Fruit fly (Drosophila melanogaster): Measurements from ENCODE around the gene CG14324.

Gene CG14324

dm6 chr3R:17619726-17620282, 1.2 kb upstream of the CG14324 start (continued):
- TF ChIP-seq knrl (GFP tag; IDR thresholded peaks at IDR 0.05; ENCODE audit: partially characterized antibody): peak; percentile 80
- TF ChIP-seq D (optimal IDR thresholded peaks at IDR 0.05): no peak
- peak; percentile 4 for TF ChIP-seq D (GFP tag; optimal IDR thresholded peaks at IDR 0.05)
- peak; percentile 94 for TF ChIP-seq mld (GFP tag; IDR thresholded peaks at IDR 0.05; ENCODE audit: partially characterized antibody)
- TF ChIP-seq Opbp (GFP tag; IDR thresholded peaks at IDR 0.05; ENCODE audit: partially characterized antibody): peak; percentile 91
- TF ChIP-seq amos (GFP tag; IDR thresholded peaks at IDR 0.05; ENCODE audit: partially characterized antibody): peak; percentile 84
- TF ChIP-seq Doc3 (GFP tag; IDR thresholded peaks at IDR 0.05; ENCODE audit: partially characterized antibody): peak; percentile 49; the same call in 1 of the 3 replicates
- TF ChIP-seq ase (GFP tag; IDR thresholded peaks at IDR 0.05): no peak
- peak; percentile 86 for TF ChIP-seq Bgb (GFP tag; IDR thresholded peaks at IDR 0.05; ENCODE audit: partially characterized antibody)
- peak; percentile 6 for TF ChIP-seq CG15601 (tag; optimal IDR thresholded peaks at IDR 0.05)
- TF ChIP-seq nerfin-2 (GFP tag; IDR thresholded peaks at IDR 0.05; ENCODE audit: partially characterized antibody): peak; percentile 86
- peak; percentile 23 for TF ChIP-seq CG13894 (tag; optimal IDR thresholded peaks at IDR 0.05)
- TF ChIP-seq CG1024 (GFP tag; IDR thresholded peaks at IDR 0.05): no peak
- no peak for TF ChIP-seq CG7786 (GFP tag; optimal IDR thresholded peaks at IDR 0.05)
- peak; percentile 85 for TF ChIP-seq CG7963 (GFP tag; IDR thresholded peaks at IDR 0.05; ENCODE audit: partially characterized antibody)
- no peak for TF ChIP-seq ERR (GFP tag; optimal IDR thresholded peaks at IDR 0.05)
- TF ChIP-seq nerfin-1 (tag; optimal IDR thresholded peaks at IDR 0.05): peak; percentile 29
- peak; percentile 4 for TF ChIP-seq unpg (GFP tag; optimal IDR thresholded peaks at IDR 0.05)
- no peak for TF ChIP-seq bowl (GFP tag; IDR thresholded peaks at IDR 0.05)
- TF ChIP-seq CG13296 (GFP tag; optimal IDR thresholded peaks at IDR 0.05): peak; percentile 46
- TF ChIP-seq hb (GFP tag; IDR thresholded peaks at IDR 0.05; ENCODE audit: partially characterized antibody): peak; percentile 81; the same call in 2 of the 3 replicates
- peak; percentile 65 for TF ChIP-seq salm (tag; optimal IDR thresholded peaks at IDR 0.05)
- TF ChIP-seq HLH4C (GFP tag; IDR thresholded peaks at IDR 0.05; ENCODE audit: partially characterized antibody): peak; percentile 89
- TF ChIP-seq CG13287 (GFP tag; IDR thresholded peaks at IDR 0.05; ENCODE audit: partially characterized antibody): peak; percentile 68
- TF ChIP-seq CG12942 (GFP tag; optimal IDR thresholded peaks at IDR 0.05): no peak
- peak; percentile 41; the same call in 1 of the 2 replicates for TF ChIP-seq hbn (GFP tag; IDR thresholded peaks at IDR 0.05; ENCODE audit: partially characterized antibody)
- TF ChIP-seq Neu2 (GFP tag; optimal IDR thresholded peaks at IDR 0.05; ENCODE audit: borderline replicate concordance): no peak
- TF ChIP-seq CG34224 (GFP tag; IDR thresholded peaks at IDR 0.05; ENCODE audit: partially characterized antibody): peak; percentile 75; the same call in 2 of the 3 replicates
- peak; percentile 22; the same call in 1 of the 2 replicates for TF ChIP-seq CG2129 (GFP tag; IDR thresholded peaks at IDR 0.05; ENCODE audit: partially characterized antibody)
- TF ChIP-seq CG11560 (tag; IDR thresholded peaks at IDR 0.05): no peak
- peak; percentile 31 for TF ChIP-seq CG10979 (tag; optimal IDR thresholded peaks at IDR 0.05)
- TF ChIP-seq vfl (GFP tag; optimal IDR thresholded peaks at IDR 0.05): no peak
- peak; percentile 84 for TF ChIP-seq Scr (GFP tag; IDR thresholded peaks at IDR 0.05; ENCODE audit: partially characterized antibody)
- TF ChIP-seq CG12071 (GFP tag; optimal IDR thresholded peaks at IDR 0.05): peak; percentile 36
- TF ChIP-seq kah (GFP tag; optimal IDR thresholded peaks at IDR 0.05): peak; percentile 32
- TF ChIP-seq Hr78 (GFP tag; optimal IDR thresholded peaks at IDR 0.05): peak in 1 of 2 experiments; percentile 0
- peak; percentile 9 for TF ChIP-seq grau (tag; optimal IDR thresholded peaks at IDR 0.05)
- TF ChIP-seq Vsx1 (GFP tag; optimal IDR thresholded peaks at IDR 0.05): no peak
- TF ChIP-seq CG14860 (GFP tag; IDR thresholded peaks at IDR 0.05; ENCODE audit: partially characterized antibody): peak; percentile 89
- peak; percentile 87 for TF ChIP-seq tna (GFP tag; IDR thresholded peaks at IDR 0.05; ENCODE audit: partially characterized antibody)
- peak; percentile 56 for TF ChIP-seq CG17829 (tag; optimal IDR thresholded peaks at IDR 0.05)
- no peak for TF ChIP-seq HLH3B (GFP tag; IDR thresholded peaks at IDR 0.05)
- no peak for TF ChIP-seq CG18599 (GFP tag; optimal IDR thresholded peaks at IDR 0.05)
- TF ChIP-seq tap (tag; optimal IDR thresholded peaks at IDR 0.05): peak; percentile 29
- TF ChIP-seq mirr (GFP tag; optimal IDR thresholded peaks at IDR 0.05): peak; percentile 43
- peak; percentile 56; the same call in 1 of the 4 replicates for TF ChIP-seq chinmo (GFP tag; IDR thresholded peaks at IDR 0.05; ENCODE audit: partially characterized antibody)

Measured in whole organism, embryonic.